Worm (Caenorhabditis elegans) whole organism, L1 larva: ENCODE data around the gene F45D3.2.
A peak's percentile ranks its signal among the peaks of the same experiment; 100 is the strongest.

Experiments
- C16A3.4 ChIP-seq: fragments of 150-350 bp; optimal IDR thresholded peaks from 2 replicates; lab custom pipeline; 2014; ENCODE audit warnings: missing biosample characterization, missing genetic modification characterization
- aha-1 ChIP-seq: fragments of 150-350 bp; optimal IDR thresholded peaks from 2 replicates; lab custom pipeline; 2014; ENCODE audit warnings: missing biosample characterization, missing genetic modification characterization
- ama-1 ChIP-seq: fragments of 150-350 bp; optimal IDR thresholded peaks from 2 replicates; lab custom pipeline; 2014
- blmp-1 ChIP-seq: fragments of 150-350 bp; optimal IDR thresholded peaks from 2 replicates; lab custom pipeline; 2014; ENCODE audit warnings: missing biosample characterization, missing genetic modification characterization
- ceh-88 ChIP-seq: fragments of 200-800 bp; sonication (Bioruptor generic); IDR thresholded peaks from 2 replicates; pipeline ENCODE4 v1.3.6; 2022; ENCODE audit warnings: missing genetic modification characterization, missing compliant biosample characterization
- ces-1 ChIP-seq: fragments of 150-350 bp; optimal IDR thresholded peaks from 2 replicates; lab custom pipeline; 2014; ENCODE audit warnings: missing biosample characterization, missing genetic modification reagents, missing genetic modification characterization
- dsc-1 ChIP-seq: sonication (generic microtip); optimal IDR thresholded peaks from 2 replicates; lab custom pipeline; 2016; ENCODE audit warnings: mild to moderate bottlenecking, missing genetic modification characterization, missing compliant biosample characterization
- efl-1 ChIP-seq, 4 experiments: fragments of 150-350 bp; optimal IDR thresholded peaks in 3 of 4; peaks in 1 of 4; 1 replicate in 1 of 4; 2 replicates in 3 of 4; lab custom pipeline; 2014; ENCODE audit warnings: missing biosample characterization in 2 of 4, missing genetic modification characterization in 2 of 4, missing genetic modification reagents in 2 of 4
- egl-13 ChIP-seq: sonication (generic microtip); optimal IDR thresholded peaks from 2 replicates; lab custom pipeline; 2016; ENCODE audit warnings: missing genotype, missing genetic modification reagents, missing genetic modification characterization, missing compliant biosample characterization
- elt-3 ChIP-seq, 6 experiments: fragments of 150-350 bp in 1 of 6; sonication (generic microtip); optimal IDR thresholded peaks; 2 replicates each; lab custom pipeline; 2017 to 2018; ENCODE audit warnings: missing biosample characterization in 6 of 6, missing genetic modification characterization in 6 of 6, inconsistent platforms in 1 of 6
- fkh-8 ChIP-seq: sonication (generic microtip); optimal IDR thresholded peaks from 2 replicates; lab custom pipeline; 2016; ENCODE audit warnings: mild to moderate bottlenecking, missing genetic modification characterization, missing compliant biosample characterization
- grh-1 ChIP-seq: fragments of 200-800 bp; sonication (Bioruptor generic); IDR thresholded peaks from 2 replicates; pipeline ENCODE4 v1.3.6; 2022; ENCODE audit warnings: missing genetic modification reagents, missing genetic modification characterization, missing compliant biosample characterization
- hlh-17 ChIP-seq: fragments of 200-800 bp; sonication (Bioruptor generic); optimal IDR thresholded peaks from 2 replicates; lab custom pipeline; 2018; ENCODE audit warnings: missing genetic modification characterization, mild to moderate bottlenecking, missing compliant biosample characterization, moderate library complexity, borderline replicate concordance
- hlh-4 ChIP-seq: sonication (generic microtip); optimal IDR thresholded peaks from 2 replicates; lab custom pipeline; 2016; ENCODE audit warnings: mild to moderate bottlenecking, missing genetic modification characterization, missing compliant biosample characterization
- hpl-2 ChIP-seq: fragments of 150-350 bp; optimal IDR thresholded peaks from 2 replicates; lab custom pipeline; 2014; ENCODE audit warnings: missing biosample characterization, missing genetic modification reagents, missing genetic modification characterization
- irx-1 ChIP-seq: sonication (generic microtip); optimal IDR thresholded peaks from 2 replicates; lab custom pipeline; 2016; ENCODE audit warnings: missing genetic modification characterization, missing compliant biosample characterization
- lin-14 ChIP-seq: fragments of 200-800 bp; sonication (Bioruptor generic); optimal IDR thresholded peaks from 2 replicates; lab custom pipeline; 2018; ENCODE audit warnings: mild to moderate bottlenecking, missing genetic modification characterization, moderate library complexity, missing compliant biosample characterization
- lin-15B ChIP-seq: fragments of 150-350 bp; sonication (generic microtip); optimal IDR thresholded peaks from 3 replicates; lab custom pipeline; 2014; ENCODE audit warnings: missing biosample characterization, missing genetic modification characterization
- lin-35 ChIP-seq, 2 experiments: fragments of 150-350 bp; optimal IDR thresholded peaks; 2 replicates each; lab custom pipeline; 2014; ENCODE audit warnings: missing biosample characterization in 2 of 2, missing genetic modification characterization in 2 of 2, missing genetic modification reagents in 2 of 2
- lsy-2 ChIP-seq, 2 experiments: fragments of 150-350 bp; optimal IDR thresholded peaks; 2 replicates each; lab custom pipeline; 2014; ENCODE audit warnings: missing biosample characterization in 2 of 2, missing genetic modification characterization in 2 of 2
- mab-9 ChIP-seq: fragments of 200-800 bp; sonication (Bioruptor generic); IDR thresholded peaks from 2 replicates; pipeline ENCODE4 v1.3.6; 2022; ENCODE audit warnings: missing genetic modification reagents, missing genetic modification characterization, missing compliant biosample characterization
- mdl-1 ChIP-seq, 2 experiments: fragments of 150-350 bp; optimal IDR thresholded peaks; 2 replicates each; lab custom pipeline; 2014 to 2017; ENCODE audit warnings: missing biosample characterization in 2 of 2, missing genetic modification characterization in 2 of 2, inconsistent platforms in 1 of 2
- mef-2 ChIP-seq: fragments of 150-350 bp; optimal IDR thresholded peaks from 2 replicates; lab custom pipeline; 2014; ENCODE audit warnings: missing biosample characterization, missing genetic modification characterization
- nhr-12 ChIP-seq: sonication (generic microtip); optimal IDR thresholded peaks from 2 replicates; lab custom pipeline; 2017; ENCODE audit warnings: missing biosample characterization, missing genetic modification characterization
- nhr-19 ChIP-seq: fragments of 200-800 bp; sonication (Bioruptor generic); conservative IDR thresholded peaks from 2 replicates; pipeline ENCODE4 v1.3.6; 2022; ENCODE audit warnings: missing genetic modification characterization, missing compliant biosample characterization
- nhr-20 ChIP-seq: sonication (generic microtip); optimal IDR thresholded peaks from 2 replicates; lab custom pipeline; 2016; ENCODE audit warnings: mild to moderate bottlenecking, missing genetic modification characterization, missing compliant biosample characterization
- nhr-47 ChIP-seq: sonication (generic microtip); optimal IDR thresholded peaks from 2 replicates; lab custom pipeline; 2016; ENCODE audit warnings: mild to moderate bottlenecking, missing genetic modification characterization, moderate library complexity, missing compliant biosample characterization
- nhr-71 ChIP-seq: sonication (generic microtip); optimal IDR thresholded peaks from 2 replicates; lab custom pipeline; 2016; ENCODE audit warnings: mild to moderate bottlenecking, missing genetic modification characterization, moderate library complexity, missing compliant biosample characterization
- nhr-76 ChIP-seq: sonication (generic microtip); optimal IDR thresholded peaks from 2 replicates; lab custom pipeline; 2017; ENCODE audit warnings: missing biosample characterization, missing genetic modification characterization
- nhr-77 ChIP-seq: fragments of 150-350 bp; optimal IDR thresholded peaks from 2 replicates; lab custom pipeline; 2014; ENCODE audit warnings: missing biosample characterization, missing genetic modification characterization
- nhr-85 ChIP-seq: sonication (generic microtip); peaks from one replicate; lab custom pipeline; 2016; ENCODE audit warnings: missing genetic modification characterization, inconsistent platforms, missing compliant biosample characterization
- pax-3 ChIP-seq: fragments of 200-800 bp; sonication (Bioruptor generic); optimal IDR thresholded peaks from 2 replicates; lab custom pipeline; 2018; ENCODE audit warnings: mild to moderate bottlenecking, missing genetic modification characterization, moderate library complexity, missing compliant biosample characterization
- rnt-1 ChIP-seq: sonication (generic microtip); optimal IDR thresholded peaks from 2 replicates; lab custom pipeline; 2016; ENCODE audit warnings: mild to moderate bottlenecking, missing genetic modification characterization, moderate library complexity, missing compliant biosample characterization
- snu-23 ChIP-seq: sonication (generic microtip); optimal IDR thresholded peaks from 2 replicates; lab custom pipeline; 2016; ENCODE audit warnings: missing genetic modification characterization, missing compliant biosample characterization
- sptf-1 ChIP-seq: fragments of 150-350 bp; optimal IDR thresholded peaks from 2 replicates; lab custom pipeline; 2014; ENCODE audit warnings: missing biosample characterization, missing genetic modification characterization
- tbx-2 ChIP-seq: sonication (generic microtip); optimal IDR thresholded peaks from 2 replicates; lab custom pipeline; 2016; ENCODE audit warnings: missing genetic modification characterization, missing compliant biosample characterization
- unc-130 ChIP-seq: fragments of 150-350 bp; optimal IDR thresholded peaks from 2 replicates; lab custom pipeline; 2017; ENCODE audit warnings: missing biosample characterization, missing genetic modification characterization, inconsistent platforms
- unc-62 ChIP-seq: fragments of 150-350 bp; optimal IDR thresholded peaks from 2 replicates; lab custom pipeline; 2014; ENCODE audit warnings: missing biosample characterization, missing genetic modification reagents, missing genetic modification characterization
- unc-86 ChIP-seq: sonication (generic microtip); optimal IDR thresholded peaks from 2 replicates; lab custom pipeline; 2016; ENCODE audit warnings: missing genetic modification characterization, missing compliant biosample characterization
- vab-15 ChIP-seq: sonication (generic microtip); optimal IDR thresholded peaks from 2 replicates; lab custom pipeline; 2017; ENCODE audit warnings: missing genotype, mild to moderate bottlenecking, missing genetic modification characterization, missing compliant biosample characterization
- zag-1 ChIP-seq: fragments of 150-350 bp; optimal IDR thresholded peaks from 2 replicates; lab custom pipeline; 2014; ENCODE audit warnings: missing biosample characterization, missing genetic modification characterization
- ztf-11 ChIP-seq, 2 experiments: sonication (generic microtip); optimal IDR thresholded peaks; 2 replicates each; lab custom pipeline; 2016 to 2017; ENCODE audit warnings: missing genetic modification characterization in 2 of 2, missing biosample characterization in 1 of 2, missing compliant biosample characterization in 1 of 2

F45D3.2 gene

ce11 chrV:12552671-12553212, 11.9 kb downstream of the F45D3.2 start, which contains the start of gene F45D3.4:
Gene F45D3.4 (minus strand): TSS chrV:12553191.
- TF ChIP-seq C16A3.4 (tag; lab: Kevin White, UChicago): no peak
- no peak for TF ChIP-seq nhr-12 (tag; lab: Kevin White, UChicago)
- no peak for TF ChIP-seq ceh-88 (GFP tag; lab: Robert Waterston, UW)
- TF ChIP-seq efl-1 (optimal IDR thresholded peaks at IDR 0.05; lab: Kevin White, UChicago): no peak
- TF ChIP-seq efl-1 (GFP tag; optimal IDR thresholded peaks at IDR 0.05 in 1 of 2; lab: Kevin White, UChicago): no peak
- peak; percentile 15 for TF ChIP-seq ama-1
- no peak for TF ChIP-seq hlh-17
- no peak for TF ChIP-seq aha-1
- TF ChIP-seq egl-13 (tag; lab: Kevin White, UChicago): no peak
- TF ChIP-seq lin-15B (tag; lab: Kevin White, UChicago): no peak
- no peak for TF ChIP-seq grh-1
- peak in 1 of 2 experiments; percentile 3 for TF ChIP-seq lin-35 (GFP tag; optimal IDR thresholded peaks at IDR 0.05; lab: Kevin White, UChicago)
- TF ChIP-seq ces-1 (GFP tag; lab: Kevin White, UChicago): no peak
- no peak for TF ChIP-seq nhr-47 (tag; lab: Kevin White, UChicago)
- TF ChIP-seq blmp-1 (tag; lab: Kevin White, UChicago): no peak
- no peak for TF ChIP-seq mdl-1 (tag; optimal IDR thresholded peaks at IDR 0.05; lab: Kevin White, UChicago)
- no peak for TF ChIP-seq rnt-1 (tag; lab: Kevin White, UChicago)
- no peak for TF ChIP-seq hlh-4
- TF ChIP-seq unc-86 (tag; lab: Kevin White, UChicago): no peak
- peak in 1 of 2 experiments; percentile 13 for TF ChIP-seq lsy-2 (tag; optimal IDR thresholded peaks at IDR 0.05; lab: Kevin White, UChicago)

- TF ChIP-seq vab-15 (tag; lab: Kevin White, UChicago): no peak
- TF ChIP-seq nhr-20 (tag; lab: Kevin White, UChicago): peak; percentile 60
- no peak for TF ChIP-seq lin-15B (tag; lab: Kevin White, UChicago)
- no peak; the same call in 1 of the 2 replicates for TF ChIP-seq grh-1
- TF ChIP-seq unc-62 (GFP tag; lab: Kevin White, UChicago): no peak
- TF ChIP-seq mef-2 (tag; lab: Kevin White, UChicago): no peak
- peak; percentile 43 for TF ChIP-seq nhr-47 (tag; lab: Kevin White, UChicago)
- TF ChIP-seq sptf-1: no peak
- peak; percentile 30 for TF ChIP-seq tbx-2 (tag; lab: Kevin White, UChicago)
- peak; percentile 64 for TF ChIP-seq lin-14
- no peak for TF ChIP-seq ztf-11 (tag; optimal IDR thresholded peaks at IDR 0.05; lab: Kevin White, UChicago)
- TF ChIP-seq zag-1 (tag; lab: Kevin White, UChicago): no peak
- TF ChIP-seq dsc-1: peak; percentile 60
- TF ChIP-seq nhr-76 (tag; lab: Kevin White, UChicago): no peak
- TF ChIP-seq hlh-17: no peak
- TF ChIP-seq lin-35 (GFP tag; optimal IDR thresholded peaks at IDR 0.05; lab: Kevin White, UChicago): no peak
- TF ChIP-seq elt-3 (tag; optimal IDR thresholded peaks at IDR 0.05; lab: Kevin White, UChicago): peak in 5 of 6 experiments; percentile 51 to 98 (median 60)
- TF ChIP-seq blmp-1 (tag; lab: Kevin White, UChicago): peak; percentile 59
- no peak for TF ChIP-seq aha-1
- TF ChIP-seq irx-1 (tag; lab: Kevin White, UChicago): no peak
- peak; percentile 94 for TF ChIP-seq nhr-85 (tag; lab: Kevin White, UChicago)
- peak; percentile 55 for TF ChIP-seq pax-3 (tag; lab: Kevin White, UChicago)
- no peak for TF ChIP-seq nhr-12 (tag; lab: Kevin White, UChicago)
- TF ChIP-seq efl-1 (optimal IDR thresholded peaks at IDR 0.05; lab: Kevin White, UChicago): no peak
- TF ChIP-seq efl-1 (GFP tag; optimal IDR thresholded peaks at IDR 0.05 in 1 of 2; lab: Kevin White, UChicago): peak in 1 of 2 experiments; percentile 1
- TF ChIP-seq hpl-2 (GFP tag; lab: Kevin White, UChicago): no peak
- TF ChIP-seq mdl-1 (tag; optimal IDR thresholded peaks at IDR 0.05; lab: Kevin White, UChicago): peak in 1 of 2 experiments; percentile 63
- TF ChIP-seq unc-130 (tag; lab: Kevin White, UChicago): peak; percentile 47
- peak; percentile 64 for TF ChIP-seq nhr-71 (tag; lab: Kevin White, UChicago)
- TF ChIP-seq nhr-77 (tag; lab: Kevin White, UChicago): no peak
- TF ChIP-seq nhr-19 (GFP tag; lab: Robert Waterston, UW): peak; percentile 46
- TF ChIP-seq fkh-8 (tag; lab: Kevin White, UChicago): peak; percentile 14
- peak; percentile 40 for TF ChIP-seq snu-23
- no peak for TF ChIP-seq mab-9
Observed at ce11 chrV:12553286-12553725, 12.5 kb downstream of the F45D3.2 start.
